Worm (Caenorhabditis elegans): ENCODE measurements around the gene C55B6.4.

- TF ChIP-seq ztf-29 (GFP tag; IDR thresholded peaks at IDR 0.05) (no peak), med-1 (GFP tag; optimal IDR thresholded peaks at IDR 0.05; ENCODE audit: insufficient read depth) (no peak), flt-1 (GFP tag; IDR thresholded peaks at IDR 0.05) (no peak), tab-1 (GFP tag; IDR thresholded peaks at IDR 0.05) (no peak), cog-1 (tag; optimal IDR thresholded peaks at IDR 0.05) (no peak), klf-2 (GFP tag; conservative IDR thresholded peaks at IDR 0.05) (no peak), T22C8.4 (GFP tag; IDR thresholded peaks at IDR 0.05) (no peak), ref-1 (GFP tag; conservative IDR thresholded peaks at IDR 0.05) (no peak)
Observed at ce11 chrX:7187602-7188001, at the start of gene C55B6.4.
